Worm (Caenorhabditis elegans) whole organism, L2 larva: Measurements from ENCODE around the gene K08B12.1.

Experiments
- C34F6.9 ChIP-seq: fragments of 150-350 bp; optimal IDR thresholded peaks from 2 replicates; lab custom pipeline; 2014; ENCODE audit warnings: missing biosample characterization, missing genetic modification characterization
- F13H6.1 ChIP-seq: sonication (generic microtip); optimal IDR thresholded peaks from 2 replicates; lab custom pipeline; 2016; ENCODE audit warnings: missing genetic modification characterization, missing compliant biosample characterization
- R02D3.7 ChIP-seq: fragments of 150-350 bp; optimal IDR thresholded peaks from 2 replicates; lab custom pipeline; 2014; ENCODE audit warnings: missing biosample characterization, missing genetic modification characterization
- Y55F3AM.14 ChIP-seq: fragments of 200-800 bp; sonication (Bioruptor generic); optimal IDR thresholded peaks from 2 replicates; lab custom pipeline; 2018; ENCODE audit warnings: mild to moderate bottlenecking, missing genetic modification characterization, missing compliant biosample characterization
- ZK546.5 ChIP-seq: sonication (generic microtip); optimal IDR thresholded peaks from 2 replicates; lab custom pipeline; 2017; ENCODE audit warnings: missing biosample characterization, missing genetic modification characterization
- alr-1 ChIP-seq: fragments of 150-350 bp; optimal IDR thresholded peaks from 2 replicates; lab custom pipeline; 2014; ENCODE audit warnings: missing biosample characterization, missing genetic modification characterization
- aly-2 ChIP-seq: fragments of 150-350 bp; optimal IDR thresholded peaks from 2 replicates; lab custom pipeline; 2014; ENCODE audit warnings: missing biosample characterization, missing genetic modification characterization
- ama-1 ChIP-seq: fragments of 150-350 bp; optimal IDR thresholded peaks from 2 replicates; lab custom pipeline; 2018; ENCODE audit warnings: inconsistent platforms
- blmp-1 ChIP-seq: sonication (generic microtip); optimal IDR thresholded peaks from 2 replicates; lab custom pipeline; 2017; ENCODE audit warnings: missing genetic modification characterization, mild to moderate bottlenecking, missing compliant biosample characterization, antibody characterized with exemption, moderate library complexity; ENCODE audit not compliant: insufficient read depth
- ceh-16 ChIP-seq: fragments of 150-350 bp; optimal IDR thresholded peaks from 2 replicates; lab custom pipeline; 2014; ENCODE audit warnings: missing biosample characterization, missing genetic modification characterization
- ceh-82 ChIP-seq: fragments of 150-350 bp; optimal IDR thresholded peaks from 2 replicates; lab custom pipeline; 2014; ENCODE audit warnings: missing biosample characterization, missing genetic modification characterization
- crh-2 ChIP-seq: sonication (generic microtip); optimal IDR thresholded peaks from 2 replicates; lab custom pipeline; 2017; ENCODE audit warnings: missing biosample characterization, missing genetic modification characterization
- dmd-4 ChIP-seq: sonication (generic microtip); optimal IDR thresholded peaks from 2 replicates; lab custom pipeline; 2017; ENCODE audit warnings: missing biosample characterization, missing genetic modification characterization
- egl-27 ChIP-seq: sonication (generic microtip); optimal IDR thresholded peaks from 3 replicates; lab custom pipeline; 2017; ENCODE audit warnings: missing biosample characterization, missing genetic modification reagents, missing genetic modification characterization
- elt-1 ChIP-seq: fragments of 150-350 bp; optimal IDR thresholded peaks from 2 replicates; lab custom pipeline; 2014; ENCODE audit warnings: missing biosample characterization, missing genetic modification characterization
- elt-3 ChIP-seq: sonication (generic microtip); optimal IDR thresholded peaks from 2 replicates; lab custom pipeline; 2017; ENCODE audit warnings: missing biosample characterization, missing genetic modification characterization
- fos-1 ChIP-seq: fragments of 150-350 bp; optimal IDR thresholded peaks from 2 replicates; lab custom pipeline; 2014; ENCODE audit warnings: missing biosample characterization, missing genetic modification characterization
- gmeb-1 ChIP-seq: fragments of 150-350 bp; optimal IDR thresholded peaks from 2 replicates; lab custom pipeline; 2014; ENCODE audit warnings: missing biosample characterization, missing genetic modification characterization
- lin-11 ChIP-seq: fragments of 150-350 bp; sonication (generic microtip); optimal IDR thresholded peaks from 2 replicates; lab custom pipeline; 2014; ENCODE audit warnings: missing biosample characterization, missing genetic modification characterization, inconsistent platforms, mixed read lengths
- lin-13 ChIP-seq: fragments of 150-350 bp; optimal IDR thresholded peaks from 2 replicates; lab custom pipeline; 2014; ENCODE audit warnings: missing biosample characterization, missing genetic modification reagents, missing genetic modification characterization
- lin-39 ChIP-seq: fragments of 150-350 bp; optimal IDR thresholded peaks from 2 replicates; lab custom pipeline; 2014; ENCODE audit warnings: missing biosample characterization, missing genetic modification reagents, missing genetic modification characterization
- lsy-2 ChIP-seq, 2 experiments: fragments of 150-350 bp in 1 of 2; sonication (generic microtip) in 1 of 2; optimal IDR thresholded peaks; 2 replicates each; lab custom pipeline; 2014 to 2017; ENCODE audit warnings: missing biosample characterization in 2 of 2, missing genetic modification characterization in 2 of 2
- mab-5 ChIP-seq: fragments of 150-350 bp; optimal IDR thresholded peaks from 2 replicates; lab custom pipeline; 2014; ENCODE audit warnings: missing biosample characterization, missing genetic modification characterization
- mbf-1 ChIP-seq: sonication (generic microtip); optimal IDR thresholded peaks from 2 replicates; lab custom pipeline; 2017; ENCODE audit warnings: missing biosample characterization, missing genetic modification characterization
- mdl-1 ChIP-seq, 2 experiments: fragments of 150-350 bp in 1 of 2; sonication (generic microtip) in 1 of 2; optimal IDR thresholded peaks; 2 replicates each; lab custom pipeline; 2017; ENCODE audit warnings: missing biosample characterization in 2 of 2, missing genetic modification characterization in 2 of 2
- nhr-10 ChIP-seq: sonication (generic microtip); optimal IDR thresholded peaks from 2 replicates; lab custom pipeline; 2017; ENCODE audit warnings: missing biosample characterization, missing genetic modification characterization
- nhr-11 ChIP-seq: fragments of 150-350 bp; optimal IDR thresholded peaks from 2 replicates; lab custom pipeline; 2014; ENCODE audit warnings: missing biosample characterization, missing genetic modification characterization
- nhr-12 ChIP-seq: fragments of 150-350 bp; optimal IDR thresholded peaks from 2 replicates; lab custom pipeline; 2014; ENCODE audit warnings: missing biosample characterization, missing genetic modification characterization
- nhr-129 ChIP-seq: fragments of 150-350 bp; optimal IDR thresholded peaks from 2 replicates; lab custom pipeline; 2014; ENCODE audit warnings: missing biosample characterization, missing genetic modification characterization
- nhr-21 ChIP-seq: fragments of 150-350 bp; optimal IDR thresholded peaks from 2 replicates; lab custom pipeline; 2014; ENCODE audit warnings: missing biosample characterization, missing genetic modification characterization
- nhr-23 ChIP-seq: fragments of 150-350 bp; optimal IDR thresholded peaks from 2 replicates; lab custom pipeline; 2014; ENCODE audit warnings: missing biosample characterization, missing genetic modification reagents, missing genetic modification characterization
- nhr-237 ChIP-seq: fragments of 150-350 bp; optimal IDR thresholded peaks from 2 replicates; lab custom pipeline; 2014; ENCODE audit warnings: missing biosample characterization, missing genetic modification characterization
- nhr-25 ChIP-seq: fragments of 150-350 bp; sonication (generic microtip); optimal IDR thresholded peaks from 3 replicates; lab custom pipeline; 2014; ENCODE audit warnings: missing biosample characterization, missing genetic modification characterization
- nhr-6 ChIP-seq: fragments of 150-350 bp; optimal IDR thresholded peaks from 2 replicates; lab custom pipeline; 2014; ENCODE audit warnings: missing biosample characterization, missing genetic modification characterization
- nhr-77 ChIP-seq: fragments of 150-350 bp; optimal IDR thresholded peaks from 2 replicates; lab custom pipeline; 2014; ENCODE audit warnings: missing biosample characterization, missing genetic modification characterization
- peb-1 ChIP-seq: fragments of 150-350 bp; optimal IDR thresholded peaks from 2 replicates; lab custom pipeline; 2014; ENCODE audit warnings: missing biosample characterization, missing genetic modification characterization
- sem-4 ChIP-seq: fragments of 150-350 bp; optimal IDR thresholded peaks from 2 replicates; lab custom pipeline; 2014; ENCODE audit warnings: missing biosample characterization, missing genetic modification reagents, missing genetic modification characterization
- skn-1 ChIP-seq: sonication (generic microtip); optimal IDR thresholded peaks from 2 replicates; lab custom pipeline; 2017; ENCODE audit warnings: missing biosample characterization, missing genetic modification characterization
- sma-3 ChIP-seq: sonication (generic microtip); optimal IDR thresholded peaks from 2 replicates; lab custom pipeline; 2016; ENCODE audit warnings: missing genetic modification reagents, missing genetic modification characterization, missing compliant biosample characterization
- sma-9 ChIP-seq, 2 experiments: fragments of 150-350 bp in 1 of 2; sonication (generic microtip) in 1 of 2; optimal IDR thresholded peaks; 2 replicates each; lab custom pipeline; 2014 to 2016; ENCODE audit warnings: missing genetic modification characterization in 2 of 2, mild to moderate bottlenecking in 1 of 2, missing biosample characterization in 1 of 2, missing compliant biosample characterization in 1 of 2, missing genetic modification reagents in 1 of 2, moderate library complexity in 1 of 2
- snpc-4 ChIP-seq: fragments of 150-350 bp; optimal IDR thresholded peaks from 2 replicates; lab custom pipeline; 2014; ENCODE audit warnings: missing biosample characterization, missing genetic modification characterization
- unc-39 ChIP-seq: fragments of 150-350 bp; optimal IDR thresholded peaks from 2 replicates; lab custom pipeline; 2014; ENCODE audit warnings: missing biosample characterization, missing genetic modification characterization
- unc-55 ChIP-seq: fragments of 150-350 bp; sonication (generic microtip); optimal IDR thresholded peaks from 3 replicates; lab custom pipeline; 2014; ENCODE audit warnings: missing biosample characterization, missing genetic modification reagents, missing genetic modification characterization
- unc-62 ChIP-seq: fragments of 150-350 bp; optimal IDR thresholded peaks from 2 replicates; lab custom pipeline; 2014; ENCODE audit warnings: missing biosample characterization, missing genetic modification reagents, missing genetic modification characterization
- zag-1 ChIP-seq: fragments of 150-350 bp; optimal IDR thresholded peaks from 2 replicates; lab custom pipeline; 2014; ENCODE audit warnings: missing biosample characterization, missing genetic modification characterization
- ztf-1 ChIP-seq: fragments of 200-800 bp; sonication (Bioruptor generic); conservative IDR thresholded peaks from 2 replicates; pipeline ENCODE4 v1.3.6; 2022; ENCODE audit warnings: missing genetic modification characterization, missing compliant biosample characterization
- ztf-11 ChIP-seq: sonication (generic microtip); optimal IDR thresholded peaks from 2 replicates; lab custom pipeline; 2017; ENCODE audit warnings: missing biosample characterization, missing genetic modification characterization
- ztf-4 ChIP-seq: fragments of 150-350 bp; optimal IDR thresholded peaks from 2 replicates; lab custom pipeline; 2014; ENCODE audit warnings: missing biosample characterization, missing genetic modification characterization

K08B12.1 gene

DNA sequence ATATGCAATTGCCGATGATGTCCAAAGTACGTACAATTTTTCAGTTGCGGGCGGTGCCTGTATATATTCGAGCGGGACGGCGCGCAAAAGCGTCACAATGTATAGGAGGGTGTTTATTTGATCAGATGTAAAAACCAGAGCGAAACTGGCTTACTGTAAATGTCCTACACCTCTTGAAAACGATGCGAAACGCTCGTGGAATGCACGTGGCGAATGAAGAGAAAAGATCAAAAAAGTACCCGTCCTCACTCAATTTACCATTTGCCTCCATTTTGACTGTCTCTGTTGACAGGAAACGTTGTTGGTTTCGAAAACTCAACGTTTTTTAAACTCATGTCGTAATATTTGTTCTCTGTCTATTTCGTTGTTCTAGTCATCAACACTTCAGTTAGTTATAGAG is 18.4 kb upstream of the K08B12.1 start:
- no peak for TF ChIP-seq unc-62
- no peak for TF ChIP-seq ceh-16 (tag; lab: Kevin White, UChicago)
- TF ChIP-seq lin-13 = no peak
- TF ChIP-seq elt-3 (tag; lab: Kevin White, UChicago) = no peak
- no peak for TF ChIP-seq lin-11 (tag; lab: Kevin White, UChicago)
- peak; percentile 18 for TF ChIP-seq sma-3 (GFP tag; lab: Kevin White, UChicago)
- TF ChIP-seq nhr-23 (tag; lab: Kevin White, UChicago) = no peak
- no peak for TF ChIP-seq nhr-10 (tag; lab: Kevin White, UChicago)
- TF ChIP-seq nhr-77 (tag; lab: Kevin White, UChicago) = no peak
- TF ChIP-seq nhr-237 (tag; lab: Kevin White, UChicago) = no peak
- no peak for TF ChIP-seq unc-39 (tag; lab: Kevin White, UChicago)
- no peak for TF ChIP-seq R02D3.7 (tag; lab: Kevin White, UChicago)
- TF ChIP-seq peb-1 = no peak
- no peak for TF ChIP-seq lin-39
- no peak for TF ChIP-seq mab-5 (tag; lab: Kevin White, UChicago)
- TF ChIP-seq lsy-2 (tag; optimal IDR thresholded peaks at IDR 0.05; lab: Kevin White, UChicago) = peak in 1 of 2 experiments; percentile 9
- TF ChIP-seq elt-1 (tag; lab: Kevin White, UChicago) = no peak
- peak in 1 of 2 experiments; percentile 28 for TF ChIP-seq mdl-1 (tag; optimal IDR thresholded peaks at IDR 0.05; lab: Kevin White, UChicago)
- TF ChIP-seq zag-1 (tag; lab: Kevin White, UChicago) = no peak
- peak; percentile 15 for TF ChIP-seq nhr-6 (tag; lab: Kevin White, UChicago)
- TF ChIP-seq nhr-129 (tag; lab: Kevin White, UChicago) = peak; percentile 82
- TF ChIP-seq skn-1 (tag; lab: Kevin White, UChicago) = no peak
- TF ChIP-seq ztf-1 (GFP tag; lab: Robert Waterston, UW) = no peak
- TF ChIP-seq ztf-11 = no peak
- no peak for TF ChIP-seq fos-1
- TF ChIP-seq C34F6.9 (tag; lab: Kevin White, UChicago) = no peak
- TF ChIP-seq ztf-4 (tag; lab: Kevin White, UChicago) = no peak
- no peak for TF ChIP-seq unc-55 (GFP tag; lab: Kevin White, UChicago)
- peak; percentile 86 for TF ChIP-seq F13H6.1 (tag; lab: Kevin White, UChicago)
- TF ChIP-seq snpc-4 (tag; lab: Kevin White, UChicago) = no peak
- TF ChIP-seq nhr-11 (tag; lab: Kevin White, UChicago) = no peak
- no peak for TF ChIP-seq nhr-21
- no peak for TF ChIP-seq crh-2 (tag; lab: Kevin White, UChicago)
- no peak for TF ChIP-seq dmd-4 (tag; lab: Kevin White, UChicago)
- no peak for TF ChIP-seq nhr-12 (tag; lab: Kevin White, UChicago)
- TF ChIP-seq mbf-1 (tag; lab: Kevin White, UChicago) = no peak
- no peak for TF ChIP-seq gmeb-1 (tag; lab: Kevin White, UChicago)
- no peak for TF ChIP-seq ceh-82
- TF ChIP-seq blmp-1 (tag; lab: Kevin White, UChicago) = peak; percentile 10
- no peak for TF ChIP-seq ama-1
- peak; percentile 95 for TF ChIP-seq sma-9 (GFP tag; optimal IDR thresholded peaks at IDR 0.05; lab: Kevin White, UChicago)
- TF ChIP-seq sma-9 (tag; optimal IDR thresholded peaks at IDR 0.05; lab: Kevin White, UChicago) = no peak
- TF ChIP-seq aly-2 (tag; lab: Kevin White, UChicago) = no peak
- no peak for TF ChIP-seq alr-1
- peak; percentile 16 for TF ChIP-seq egl-27 (tag; lab: Kevin White, UChicago)
- TF ChIP-seq sem-4 (tag; lab: Kevin White, UChicago) = peak; percentile 9
- TF ChIP-seq Y55F3AM.14 = no peak
- TF ChIP-seq ZK546.5 (tag; lab: Kevin White, UChicago) = no peak
- TF ChIP-seq nhr-25 (tag; lab: Kevin White, UChicago) = peak; percentile 76
- TF ChIP-seq, all 48 proteins: peak for 11
